Fruit fly (Drosophila melanogaster) whole organism, embryonic: Measurements from ENCODE around the gene CG14100.

Experiments used
- Abd-B ChIP-seq: fragments of 200-800 bp; sonication (Bioruptor generic); optimal IDR thresholded peaks from 2 replicates; lab custom pipeline; 2018; ENCODE audit warnings: missing biosample characterization, mild to moderate bottlenecking, missing genetic modification characterization, moderate library complexity
- Atf3 ChIP-seq: fragments of 200-800 bp; sonication (Bioruptor generic); optimal IDR thresholded peaks from 3 replicates; lab custom pipeline; 2016; ENCODE audit warnings: missing biosample characterization, missing genetic modification characterization
- Awh ChIP-seq: fragments of 200-800 bp; sonication (Bioruptor generic); IDR thresholded peaks from 2 replicates; pipeline ENCODE4, ENCODE4 v1.3.6; 2022; ENCODE audit warnings: missing biosample characterization, missing genetic modification characterization
- CG10654 ChIP-seq: fragments of 200-800 bp; sonication (Bioruptor generic); optimal IDR thresholded peaks from 2 replicates; lab custom pipeline; 2016; ENCODE audit warnings: missing biosample characterization, missing genetic modification characterization
- CG14441 ChIP-seq: fragments of 200-800 bp; sonication (Bioruptor generic); IDR thresholded peaks from 2 replicates; pipeline ENCODE4 v1.3.6; 2022; ENCODE audit warnings: missing biosample characterization, missing genetic modification characterization
- CG15479 ChIP-seq: fragments of 200-800 bp; sonication (Bioruptor generic); optimal IDR thresholded peaks from 3 replicates; lab custom pipeline; 2019; ENCODE audit warnings: missing biosample characterization, mild to moderate bottlenecking, missing genetic modification characterization, moderate library complexity
- CG17612 ChIP-seq: fragments of 200-800 bp; sonication (Bioruptor generic); IDR thresholded peaks from 2 replicates; pipeline ENCODE4 v1.3.6; 2022; ENCODE audit warnings: missing biosample characterization, missing genetic modification characterization
- CG2116 ChIP-seq: fragments of 200-800 bp; sonication (Bioruptor generic); optimal IDR thresholded peaks from 3 replicates; lab custom pipeline; 2018; ENCODE audit warnings: missing biosample characterization, mild to moderate bottlenecking, missing genetic modification characterization
- CG2120 ChIP-seq: fragments of 200-800 bp; sonication (Bioruptor generic); optimal IDR thresholded peaks from 3 replicates; lab custom pipeline; 2016; ENCODE audit warnings: missing biosample characterization, missing genetic modification characterization
- CG33557 ChIP-seq: fragments of 200-800 bp; sonication (Bioruptor generic); optimal IDR thresholded peaks from 2 replicates; lab custom pipeline; 2019; ENCODE audit warnings: missing biosample characterization, mild to moderate bottlenecking, missing genetic modification characterization, moderate library complexity
- CG3407 ChIP-seq: fragments of 200-800 bp; sonication (Bioruptor generic); optimal IDR thresholded peaks from 2 replicates; lab custom pipeline; 2018; ENCODE audit warnings: missing biosample characterization, mild to moderate bottlenecking, missing genetic modification characterization
- CG4360 ChIP-seq: fragments of 200-800 bp; sonication (Bioruptor generic); IDR thresholded peaks from 2 replicates; pipeline ENCODE4 v1.3.6; 2022; ENCODE audit warnings: missing biosample characterization, missing genetic modification characterization
- CG4404 ChIP-seq: fragments of 200-800 bp; sonication (Bioruptor generic); IDR thresholded peaks from 2 replicates; pipeline ENCODE4 v1.3.6; 2022; ENCODE audit warnings: missing biosample characterization, missing genetic modification characterization
- CG4617 ChIP-seq: fragments of 200-800 bp; sonication (Bioruptor generic); optimal IDR thresholded peaks from 3 replicates; lab custom pipeline; 2016; ENCODE audit warnings: missing biosample characterization, missing genetic modification characterization, borderline replicate concordance
- CG6813 ChIP-seq: fragments of 200-800 bp; sonication (Bioruptor generic); optimal IDR thresholded peaks from 2 replicates; lab custom pipeline; 2017; ENCODE audit warnings: missing biosample characterization, missing genetic modification characterization, mild to moderate bottlenecking, moderate library complexity, missing genetic modification reagents
- CG7963 ChIP-seq: fragments of 200-800 bp; sonication (Bioruptor generic); IDR thresholded peaks from 3 replicates; pipeline ENCODE4 v1.3.6; 2022; ENCODE audit warnings: missing biosample characterization, missing genetic modification characterization; ENCODE audit not compliant: partially characterized antibody
- Deaf1 ChIP-seq: fragments of 200-800 bp; optimal IDR thresholded peaks from 3 replicates; lab custom pipeline; 2019; ENCODE audit warnings: missing biosample characterization, mild to moderate bottlenecking, missing genetic modification characterization, moderate library complexity
- Elba2 ChIP-seq: fragments of 200-800 bp; sonication (Bioruptor generic); optimal IDR thresholded peaks from 3 replicates; lab custom pipeline; 2016; ENCODE audit warnings: missing biosample characterization, missing genetic modification characterization
- Hmr ChIP-seq: fragments of 200-800 bp; sonication (Bioruptor generic); optimal IDR thresholded peaks from 3 replicates; lab custom pipeline; 2017; ENCODE audit warnings: mild to moderate bottlenecking, missing biosample characterization, missing genetic modification reagents, missing genetic modification characterization
- NK7.1 ChIP-seq: fragments of 200-800 bp; sonication (Bioruptor generic); optimal IDR thresholded peaks from 3 replicates; lab custom pipeline; 2016; ENCODE audit warnings: missing biosample characterization, missing genetic modification characterization
- NfI ChIP-seq: fragments of 200-800 bp; sonication (Bioruptor generic); optimal IDR thresholded peaks from 3 replicates; lab custom pipeline; 2018; ENCODE audit warnings: missing biosample characterization, mild to moderate bottlenecking, missing genetic modification characterization, moderate library complexity
- Pdp1 ChIP-seq, 2 experiments: fragments of 200-800 bp; sonication (Bioruptor generic); optimal IDR thresholded peaks; 3 replicates each; lab custom pipeline; 2016; ENCODE audit warnings: missing biosample characterization in 2 of 2, missing genetic modification characterization in 2 of 2, mild to moderate bottlenecking in 1 of 2, moderate library complexity in 1 of 2
- Ptx1 ChIP-seq: fragments of 200-800 bp; sonication (Bioruptor generic); IDR thresholded peaks from 2 replicates; pipeline ENCODE4 v1.3.6; 2022; ENCODE audit warnings: missing biosample characterization, missing genetic modification characterization
- Rfx ChIP-seq: fragments of 200-800 bp; sonication (Bioruptor generic); IDR thresholded peaks from 2 replicates; pipeline ENCODE4 v1.3.6; 2022; ENCODE audit warnings: missing biosample characterization, missing genetic modification characterization
- Sox102F ChIP-seq: fragments of 200-800 bp; sonication (Bioruptor generic); optimal IDR thresholded peaks from 2 replicates; lab custom pipeline; 2018; ENCODE audit warnings: missing biosample characterization, mild to moderate bottlenecking, missing genetic modification characterization, moderate library complexity
- al ChIP-seq: fragments of 200-800 bp; sonication (Bioruptor generic); IDR thresholded peaks from 2 replicates; pipeline ENCODE4 v1.3.6; 2022; ENCODE audit warnings: missing biosample characterization, missing genetic modification characterization
- ap ChIP-seq: fragments of 200-800 bp; sonication (Bioruptor generic); IDR thresholded peaks from 2 replicates; pipeline ENCODE4 v1.3.6; 2022; ENCODE audit warnings: missing biosample characterization, missing genetic modification characterization
- ara ChIP-seq: fragments of 200-800 bp; sonication (Bioruptor generic); IDR thresholded peaks from 2 replicates; pipeline ENCODE4 v1.3.6; 2022; ENCODE audit warnings: missing biosample characterization, missing genetic modification characterization
- cas ChIP-seq: fragments of 200-800 bp; sonication (Bioruptor generic); IDR thresholded peaks from 2 replicates; pipeline ENCODE4 v1.3.6; 2022; ENCODE audit warnings: missing biosample characterization, missing genetic modification characterization
- cg ChIP-seq: fragments of 200-800 bp; sonication (Bioruptor generic); optimal IDR thresholded peaks from 3 replicates; lab custom pipeline; 2019; ENCODE audit warnings: missing biosample characterization, mild to moderate bottlenecking, missing genetic modification characterization, moderate library complexity
- croc ChIP-seq: fragments of 200-800 bp; sonication (Bioruptor generic); conservative IDR thresholded peaks from 3 replicates; pipeline ENCODE4 v1.3.6; 2022; ENCODE audit warnings: missing biosample characterization, missing genetic modification characterization
- dmrt99B ChIP-seq: fragments of 200-800 bp; sonication (Bioruptor generic); optimal IDR thresholded peaks from 2 replicates; lab custom pipeline; 2018; ENCODE audit warnings: missing biosample characterization, mild to moderate bottlenecking, missing genetic modification characterization, moderate library complexity
- emc ChIP-seq: fragments of 200-800 bp; sonication (Bioruptor generic); optimal IDR thresholded peaks from 2 replicates; lab custom pipeline; 2016; ENCODE audit warnings: missing biosample characterization, missing genetic modification characterization
- gro ChIP-seq: fragments of 200-800 bp; sonication (Bioruptor generic); optimal IDR thresholded peaks from 2 replicates; lab custom pipeline; 2016; ENCODE audit warnings: missing biosample characterization, missing genetic modification characterization
- hth ChIP-seq: fragments of >200 bp; optimal IDR thresholded peaks from 2 replicates; lab custom pipeline; 2017; ENCODE audit warnings: inconsistent platforms
- klu ChIP-seq: fragments of 200-800 bp; sonication (Bioruptor generic); IDR thresholded peaks from 2 replicates; pipeline ENCODE4 v1.3.6; 2022; ENCODE audit warnings: missing biosample characterization, missing genetic modification characterization
- lbe ChIP-seq: fragments of 200-800 bp; sonication (Bioruptor generic); optimal IDR thresholded peaks from 2 replicates; lab custom pipeline; 2016; ENCODE audit warnings: missing biosample characterization, mild to moderate bottlenecking, missing genetic modification characterization
- lmd ChIP-seq: fragments of 200-800 bp; sonication (Bioruptor generic); IDR thresholded peaks from 2 replicates; pipeline ENCODE4 v1.3.6; 2022; ENCODE audit warnings: missing biosample characterization, missing genetic modification characterization
- nau ChIP-seq: fragments of 200-800 bp; sonication (Bioruptor generic); optimal IDR thresholded peaks from 3 replicates; lab custom pipeline; 2017; ENCODE audit warnings: missing biosample characterization, mild to moderate bottlenecking, missing genetic modification characterization, missing genetic modification reagents
- nerfin-1 ChIP-seq: fragments of 200-800 bp; sonication (Bioruptor generic); optimal IDR thresholded peaks from 3 replicates; lab custom pipeline; 2019; ENCODE audit warnings: missing biosample characterization, mild to moderate bottlenecking, missing genetic modification characterization, moderate library complexity
- nom ChIP-seq: fragments of 200-800 bp; sonication (Bioruptor generic); optimal IDR thresholded peaks from 2 replicates; lab custom pipeline; 2017; ENCODE audit warnings: missing biosample characterization, missing genetic modification characterization, mild to moderate bottlenecking, moderate library complexity, missing genetic modification reagents
- sc ChIP-seq, 3 experiments: fragments of >200 bp in 2 of 3; fragments of 200-800 bp in 1 of 3; sonication (Bioruptor generic) in 1 of 3; optimal IDR thresholded peaks; 2 replicates in 2 of 3; 3 replicates in 1 of 3; lab custom pipeline; 2017; ENCODE audit warnings: mild to moderate bottlenecking in 1 of 3, missing biosample characterization in 1 of 3, missing genetic modification characterization in 1 of 3, missing genetic modification reagents in 1 of 3
- scrt ChIP-seq: fragments of 200-800 bp; sonication (Bioruptor generic); optimal IDR thresholded peaks from 2 replicates; lab custom pipeline; 2018; ENCODE audit warnings: missing biosample characterization, mild to moderate bottlenecking, missing genetic modification characterization, moderate library complexity
- sob ChIP-seq: fragments of 200-800 bp; sonication (Bioruptor generic); IDR thresholded peaks from 2 replicates; pipeline ENCODE4 v1.3.6; 2022; ENCODE audit warnings: missing biosample characterization, missing genetic modification characterization
- sr ChIP-seq: fragments of 200-800 bp; sonication (Bioruptor generic); IDR thresholded peaks from 3 replicates; pipeline ENCODE4 v1.3.6; 2022; ENCODE audit warnings: missing biosample characterization, missing genetic modification characterization
- vvl ChIP-seq: fragments of 200-800 bp; sonication (Bioruptor generic); IDR thresholded peaks from 2 replicates; pipeline ENCODE4 v1.3.6; 2022; ENCODE audit warnings: missing biosample characterization, missing genetic modification characterization
- zfh2 ChIP-seq: fragments of 200-800 bp; sonication (Bioruptor generic); optimal IDR thresholded peaks from 2 replicates; lab custom pipeline; 2016; ENCODE audit warnings: missing biosample characterization, missing genetic modification characterization

The CG14100 gene

DNA sequence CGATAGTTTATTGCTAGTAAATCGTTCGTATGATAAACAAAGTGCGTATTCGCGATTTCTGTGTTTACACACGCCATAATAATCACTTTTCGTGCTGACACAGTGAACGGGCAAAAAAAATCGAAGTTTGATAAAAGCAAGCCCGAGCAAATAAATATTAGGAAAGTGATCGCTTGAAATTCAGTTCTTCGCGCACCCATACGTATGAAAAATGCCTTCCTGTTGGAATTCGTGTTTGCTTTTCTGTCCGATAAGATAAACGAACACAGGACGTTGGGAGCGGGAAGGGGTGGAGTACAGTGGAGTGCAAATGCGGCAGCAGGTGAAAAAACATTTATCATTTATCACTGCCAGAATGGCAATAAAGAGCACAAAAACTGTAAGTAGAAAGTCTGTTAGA is 40.4 kb upstream of the CG14100 start (continued):
- TF ChIP-seq hth (lab: Kevin White, UChicago): no peak
- no peak for TF ChIP-seq al (GFP tag; lab: Robert Waterston, UW)
- TF ChIP-seq dmrt99B (tag; lab: Kevin White, UChicago): no peak
- TF ChIP-seq CG2120 (GFP tag; lab: Kevin White, UChicago): peak; percentile 1
- TF ChIP-seq nerfin-1 (tag; lab: Kevin White, UChicago): no peak
- no peak for TF ChIP-seq emc
- TF ChIP-seq cas (GFP tag; lab: Robert Waterston, UW): no peak
- TF ChIP-seq CG6813 (GFP tag; lab: Kevin White, UChicago): no peak
- TF ChIP-seq sc (optimal IDR thresholded peaks at IDR 0.05; lab: Kevin White, UChicago): no peak
- TF ChIP-seq sc (GFP tag; optimal IDR thresholded peaks at IDR 0.05; lab: Kevin White, UChicago): no peak
- TF ChIP-seq CG4360 (GFP tag; lab: Robert Waterston, UW): no peak
- no peak for TF ChIP-seq CG2116 (GFP tag; lab: Kevin White, UChicago)
- TF ChIP-seq Rfx: 0 out of 2 replicates have a peak, but pooled peaks have one; percentile 13
- TF ChIP-seq scrt (GFP tag; lab: Kevin White, UChicago): no peak
- no peak for TF ChIP-seq CG3407 (GFP tag; lab: Kevin White, UChicago)
- TF ChIP-seq Deaf1 (tag; lab: Kevin White, UChicago): no peak
- no peak for TF ChIP-seq croc (GFP tag; lab: Robert Waterston, UW)
- no peak for TF ChIP-seq ap (GFP tag; lab: Robert Waterston, UW)
- no peak for TF ChIP-seq CG33557 (GFP tag; lab: Kevin White, UChicago)
- TF ChIP-seq ara: no peak
- TF ChIP-seq Sox102F (GFP tag; lab: Kevin White, UChicago): no peak
- TF ChIP-seq CG10654 (GFP tag; lab: Kevin White, UChicago): no peak
- no peak for TF ChIP-seq lmd
- TF ChIP-seq cg (GFP tag; lab: Kevin White, UChicago): peak; percentile 42
- no peak for TF ChIP-seq gro (GFP tag; lab: Kevin White, UChicago)
- no peak for TF ChIP-seq vvl (GFP tag; lab: Robert Waterston, UW)
- TF ChIP-seq zfh2 (GFP tag; lab: Kevin White, UChicago): no peak
- no peak for TF ChIP-seq sr (GFP tag; lab: Robert Waterston, UW)
- TF ChIP-seq CG15479 (GFP tag; lab: Kevin White, UChicago): peak; percentile 16
- TF ChIP-seq CG4404 (GFP tag; lab: Robert Waterston, UW): no peak
- TF ChIP-seq sob (GFP tag; lab: Robert Waterston, UW): peak; percentile 11; the same call in 1 of the 2 replicates
- TF ChIP-seq CG7963: no peak
- no peak for TF ChIP-seq Awh (GFP tag; lab: Robert Waterston, UW)
- TF ChIP-seq Elba2: peak; percentile 66
- no peak for TF ChIP-seq Atf3 (GFP tag; lab: Kevin White, UChicago)
- TF ChIP-seq NfI (GFP tag; lab: Kevin White, UChicago): no peak
- TF ChIP-seq Pdp1 (GFP tag; optimal IDR thresholded peaks at IDR 0.05; lab: Kevin White, UChicago): no peak
- no peak for TF ChIP-seq nau (GFP tag; lab: Kevin White, UChicago)
- TF ChIP-seq nom (GFP tag; lab: Kevin White, UChicago): no peak
- no peak for TF ChIP-seq CG14441 (GFP tag; lab: Robert Waterston, UW)
- TF ChIP-seq Abd-B: no peak
- TF ChIP-seq Ptx1 (GFP tag; lab: Robert Waterston, UW): 0 out of 2 replicates have a peak, but pooled peaks have one; percentile 7
- TF ChIP-seq Hmr: peak; percentile 57
- TF ChIP-seq lbe (GFP tag; lab: Kevin White, UChicago): no peak
- TF ChIP-seq NK7.1 (GFP tag; lab: Kevin White, UChicago): no peak
- TF ChIP-seq CG17612 (GFP tag; lab: Robert Waterston, UW): no peak
- no peak for TF ChIP-seq klu (GFP tag; lab: Robert Waterston, UW)
- TF ChIP-seq CG4617 (GFP tag; lab: Kevin White, UChicago): no peak
